Fruit fly (Drosophila melanogaster) whole organism, embryonic: ENCODE measurements around the gene CG12177.

Source experiments
- Antp ChIP-seq: fragments of 200-800 bp; sonication (Bioruptor generic); optimal IDR thresholded peaks from 3 replicates; lab custom pipeline; 2016; ENCODE audit warnings: missing biosample characterization, missing genetic modification characterization
- Atf-2 ChIP-seq: fragments of 200-800 bp; sonication (Bioruptor generic); optimal IDR thresholded peaks from 2 replicates; lab custom pipeline; 2016; ENCODE audit warnings: missing biosample characterization, missing genetic modification characterization
- Bgb ChIP-seq: fragments of 200-800 bp; sonication (Bioruptor generic); IDR thresholded peaks from 2 replicates; pipeline ENCODE4 v1.3.6; 2022; ENCODE audit warnings: missing biosample characterization, missing genetic modification characterization; ENCODE audit not compliant: partially characterized antibody
- Bteb2 ChIP-seq: fragments of 200-800 bp; sonication (Bioruptor generic); optimal IDR thresholded peaks from 2 replicates; lab custom pipeline; 2016; ENCODE audit warnings: missing biosample characterization, missing genetic modification characterization
- CG1024 ChIP-seq: fragments of 200-800 bp; sonication (Bioruptor generic); IDR thresholded peaks from 2 replicates; pipeline ENCODE4 v1.3.6; 2022; ENCODE audit warnings: missing biosample characterization, missing genetic modification characterization
- CG10959 ChIP-seq: fragments of 200-800 bp; sonication (Bioruptor generic); IDR thresholded peaks from 2 replicates; pipeline ENCODE4 v1.3.6; 2022; ENCODE audit warnings: missing biosample characterization, missing genetic modification characterization
- CG12071 ChIP-seq: fragments of 200-800 bp; sonication (Bioruptor generic); optimal IDR thresholded peaks from 3 replicates; lab custom pipeline; 2018; ENCODE audit warnings: missing biosample characterization, mild to moderate bottlenecking, missing genetic modification characterization
- CG12299 ChIP-seq: fragments of 200-800 bp; sonication (Bioruptor generic); optimal IDR thresholded peaks from 2 replicates; lab custom pipeline; 2018; ENCODE audit warnings: missing biosample characterization, mild to moderate bottlenecking, missing genetic modification characterization
- CG12659 ChIP-seq: fragments of 200-800 bp; sonication (Bioruptor generic); optimal IDR thresholded peaks from 3 replicates; lab custom pipeline; 2017; ENCODE audit warnings: mild to moderate bottlenecking, missing biosample characterization, missing genetic modification reagents, missing genetic modification characterization
- CG13894 ChIP-seq: fragments of 200-800 bp; sonication (Bioruptor generic); optimal IDR thresholded peaks from 3 replicates; lab custom pipeline; 2018; ENCODE audit warnings: missing biosample characterization, mild to moderate bottlenecking, missing genetic modification characterization, moderate library complexity
- CG14050 ChIP-seq: fragments of 200-800 bp; sonication (Bioruptor generic); IDR thresholded peaks from 3 replicates; pipeline ENCODE4 v1.3.6; 2022; ENCODE audit warnings: missing biosample characterization, missing genetic modification characterization
- CG1529 ChIP-seq: fragments of 200-800 bp; sonication (Bioruptor generic); optimal IDR thresholded peaks from 3 replicates; lab custom pipeline; 2018; ENCODE audit warnings: missing biosample characterization, missing genetic modification characterization
- CG1602 ChIP-seq: fragments of 200-800 bp; sonication (Bioruptor generic); optimal IDR thresholded peaks from 3 replicates; lab custom pipeline; 2016; ENCODE audit warnings: missing biosample characterization, missing genetic modification characterization
- CG1647 ChIP-seq: fragments of 200-800 bp; sonication (Bioruptor generic); optimal IDR thresholded peaks from 3 replicates; lab custom pipeline; 2016; ENCODE audit warnings: missing biosample characterization, missing genetic modification characterization
- CG16815 ChIP-seq: fragments of 200-800 bp; sonication (Bioruptor generic); optimal IDR thresholded peaks from 3 replicates; lab custom pipeline; 2017; ENCODE audit warnings: missing biosample characterization, mild to moderate bottlenecking, missing genetic modification characterization
- CG17802 ChIP-seq: fragments of 200-800 bp; sonication (Bioruptor generic); optimal IDR thresholded peaks from 2 replicates; lab custom pipeline; 2018; ENCODE audit warnings: missing biosample characterization, mild to moderate bottlenecking, missing genetic modification characterization, moderate library complexity
- CG2712 ChIP-seq: fragments of 200-800 bp; optimal IDR thresholded peaks from 3 replicates; lab custom pipeline; 2019; ENCODE audit warnings: missing biosample characterization, mild to moderate bottlenecking, missing genetic modification characterization, moderate library complexity
- CG31388 ChIP-seq: fragments of 200-800 bp; sonication (Bioruptor generic); optimal IDR thresholded peaks from 2 replicates; lab custom pipeline; 2016; ENCODE audit warnings: missing biosample characterization, missing genetic modification characterization
- CG3995 ChIP-seq: fragments of 200-800 bp; sonication (Bioruptor generic); optimal IDR thresholded peaks from 3 replicates; lab custom pipeline; 2016; ENCODE audit warnings: missing biosample characterization, missing genetic modification characterization
- CG42726 ChIP-seq: fragments of 200-800 bp; sonication (Bioruptor generic); IDR thresholded peaks from 2 replicates; pipeline ENCODE4 v1.3.6; 2022; ENCODE audit warnings: missing biosample characterization, missing genetic modification characterization; ENCODE audit not compliant: partially characterized antibody
- CG4404 ChIP-seq: fragments of 200-800 bp; sonication (Bioruptor generic); IDR thresholded peaks from 2 replicates; pipeline ENCODE4 v1.3.6; 2022; ENCODE audit warnings: missing biosample characterization, missing genetic modification characterization
- CG4424 ChIP-seq: fragments of 200-800 bp; sonication (Bioruptor generic); optimal IDR thresholded peaks from 3 replicates; lab custom pipeline; 2016; ENCODE audit warnings: missing biosample characterization, missing genetic modification characterization
- CG8388 ChIP-seq: fragments of 200-800 bp; sonication (Bioruptor generic); optimal IDR thresholded peaks from 2 replicates; lab custom pipeline; 2019; ENCODE audit warnings: missing biosample characterization, mild to moderate bottlenecking, missing genetic modification characterization, moderate library complexity
- CG9609 ChIP-seq: fragments of 200-800 bp; sonication (Bioruptor generic); optimal IDR thresholded peaks from 3 replicates; lab custom pipeline; 2016; ENCODE audit warnings: missing biosample characterization, missing genetic modification characterization
- Deaf1 ChIP-seq: fragments of 200-800 bp; optimal IDR thresholded peaks from 3 replicates; lab custom pipeline; 2019; ENCODE audit warnings: missing biosample characterization, mild to moderate bottlenecking, missing genetic modification characterization, moderate library complexity
- Dll ChIP-seq: fragments of 200-800 bp; sonication (Bioruptor generic); IDR thresholded peaks from 4 replicates; pipeline ENCODE4 v1.3.6; 2022; ENCODE audit warnings: missing biosample characterization, missing genetic modification characterization; ENCODE audit not compliant: partially characterized antibody
- Doc3 ChIP-seq: fragments of 200-800 bp; sonication (Bioruptor generic); IDR thresholded peaks from 3 replicates; pipeline ENCODE4 v1.3.6; 2022; ENCODE audit warnings: missing biosample characterization, missing genetic modification characterization; ENCODE audit not compliant: partially characterized antibody
- Drgx ChIP-seq: fragments of 200-800 bp; sonication (Bioruptor generic); IDR thresholded peaks from 2 replicates; pipeline ENCODE4 v1.3.6; 2022; ENCODE audit warnings: missing biosample characterization, missing genetic modification characterization
- Hey ChIP-seq: fragments of 200-800 bp; sonication (Bioruptor generic); optimal IDR thresholded peaks from 3 replicates; lab custom pipeline; 2018; ENCODE audit warnings: missing biosample characterization, mild to moderate bottlenecking, missing genetic modification characterization
- Hr51 ChIP-seq, 2 experiments: fragments of 200-800 bp; sonication (Bioruptor generic); optimal IDR thresholded peaks; 2 replicates in 1 of 2; 3 replicates in 1 of 2; lab custom pipeline; 2016 to 2018; ENCODE audit warnings: missing biosample characterization in 2 of 2, missing genetic modification characterization in 2 of 2, mild to moderate bottlenecking in 1 of 2, moderate library complexity in 1 of 2
- Med ChIP-seq: fragments of 200-800 bp; sonication (Bioruptor generic); peaks from one replicate; lab custom pipeline; 2016; ENCODE audit warnings: missing biosample characterization, missing genetic modification characterization, mild to moderate bottlenecking, inconsistent platforms, moderate library complexity
- Mes4 ChIP-seq: fragments of 200-800 bp; sonication (Bioruptor generic); optimal IDR thresholded peaks from 2 replicates; lab custom pipeline; 2016; ENCODE audit warnings: missing biosample characterization, missing genetic modification characterization
- Scr ChIP-seq: fragments of 200-800 bp; sonication (Bioruptor generic); IDR thresholded peaks from 2 replicates; pipeline ENCODE4 v1.3.6; 2022; ENCODE audit warnings: missing biosample characterization, missing genetic modification characterization; ENCODE audit not compliant: partially characterized antibody
- YL-1 ChIP-seq: fragments of 200-800 bp; sonication (Bioruptor generic); optimal IDR thresholded peaks from 3 replicates; lab custom pipeline; 2017; ENCODE audit warnings: missing biosample characterization, mild to moderate bottlenecking, missing genetic modification characterization
- ac ChIP-seq: fragments of 200-800 bp; sonication (Bioruptor generic); optimal IDR thresholded peaks from 3 replicates; lab custom pipeline; 2017; ENCODE audit warnings: missing biosample characterization, mild to moderate bottlenecking, missing genetic modification characterization
- bab2 ChIP-seq: fragments of 200-800 bp; sonication (Bioruptor generic); optimal IDR thresholded peaks from 2 replicates; lab custom pipeline; 2016; ENCODE audit warnings: missing biosample characterization, missing genetic modification characterization
- bigmax ChIP-seq: fragments of 200-800 bp; sonication (Bioruptor generic); optimal IDR thresholded peaks from 2 replicates; lab custom pipeline; 2018; ENCODE audit warnings: missing biosample characterization, mild to moderate bottlenecking, missing genetic modification characterization
- chn ChIP-seq: fragments of 200-800 bp; sonication (Bioruptor generic); optimal IDR thresholded peaks from 2 replicates; lab custom pipeline; 2016; ENCODE audit warnings: missing biosample characterization, missing genetic modification characterization
- crc ChIP-seq: fragments of 200-800 bp; sonication (Bioruptor generic); optimal IDR thresholded peaks from 2 replicates; lab custom pipeline; 2016; ENCODE audit warnings: missing biosample characterization, missing genetic modification characterization
- cwo ChIP-seq: fragments of 200-800 bp; sonication (Bioruptor generic); optimal IDR thresholded peaks from 3 replicates; lab custom pipeline; 2017; ENCODE audit warnings: missing biosample characterization, missing genetic modification characterization, mild to moderate bottlenecking, moderate library complexity, missing genetic modification reagents
- dysf ChIP-seq: fragments of 200-800 bp; sonication (Bioruptor generic); IDR thresholded peaks from 3 replicates; pipeline ENCODE4 v1.3.6; 2022; ENCODE audit warnings: missing biosample characterization, missing genetic modification characterization
- fd96Cb ChIP-seq: fragments of 200-800 bp; sonication (Bioruptor generic); optimal IDR thresholded peaks from 2 replicates; lab custom pipeline; 2018; ENCODE audit warnings: missing biosample characterization, mild to moderate bottlenecking, missing genetic modification characterization, moderate library complexity
- fu2 ChIP-seq: fragments of 200-800 bp; sonication (Bioruptor generic); optimal IDR thresholded peaks from 2 replicates; lab custom pipeline; 2016; ENCODE audit warnings: missing biosample characterization, missing genetic modification characterization
- gro ChIP-seq: fragments of 200-800 bp; sonication (Bioruptor generic); optimal IDR thresholded peaks from 2 replicates; lab custom pipeline; 2016; ENCODE audit warnings: missing biosample characterization, missing genetic modification characterization
- hth ChIP-seq: fragments of >200 bp; optimal IDR thresholded peaks from 2 replicates; lab custom pipeline; 2017; ENCODE audit warnings: inconsistent platforms
- mld ChIP-seq: fragments of 200-800 bp; sonication (Bioruptor generic); IDR thresholded peaks from 3 replicates; pipeline ENCODE4 v1.3.6; 2022; ENCODE audit warnings: missing biosample characterization, missing genetic modification characterization; ENCODE audit not compliant: partially characterized antibody
- nerfin-1 ChIP-seq: fragments of 200-800 bp; sonication (Bioruptor generic); optimal IDR thresholded peaks from 3 replicates; lab custom pipeline; 2019; ENCODE audit warnings: missing biosample characterization, mild to moderate bottlenecking, missing genetic modification characterization, moderate library complexity
- salm ChIP-seq: fragments of 200-800 bp; sonication (Bioruptor generic); optimal IDR thresholded peaks from 2 replicates; lab custom pipeline; 2018; ENCODE audit warnings: missing biosample characterization, mild to moderate bottlenecking, missing genetic modification characterization
- schlank ChIP-seq: fragments of 200-800 bp; sonication (Bioruptor generic); optimal IDR thresholded peaks from 2 replicates; lab custom pipeline; 2018; ENCODE audit warnings: missing biosample characterization, mild to moderate bottlenecking, missing genetic modification characterization
- sd ChIP-seq: fragments of 200-800 bp; sonication (Bioruptor generic); optimal IDR thresholded peaks from 3 replicates; lab custom pipeline; 2018; ENCODE audit warnings: missing biosample characterization, mild to moderate bottlenecking, missing genetic modification characterization, moderate library complexity
- slbo ChIP-seq: fragments of 200-800 bp; sonication (Bioruptor generic); IDR thresholded peaks from 2 replicates; pipeline ENCODE4 v1.3.6; 2022; ENCODE audit warnings: missing biosample characterization, missing genetic modification characterization
- slp2 ChIP-seq: fragments of 200-800 bp; sonication (Bioruptor generic); optimal IDR thresholded peaks from 2 replicates; lab custom pipeline; 2016; ENCODE audit warnings: missing biosample characterization, missing genetic modification characterization

Gene CG12177

dm6 chrX:13679565-13679964, 735 bp downstream of the CG12177 start (continued):
- TF ChIP-seq slbo (peak; percentile 13; the same call in 1 of the 2 replicates), CG1024 (GFP tag; lab: Robert Waterston, UW) (no peak), cwo (GFP tag; lab: Kevin White, UChicago) (no peak), CG9609 (GFP tag; lab: Kevin White, UChicago) (no peak), dysf (GFP tag; lab: Robert Waterston, UW) (no peak), mld (GFP tag; lab: Robert Waterston, UW) (no peak), chn (no peak), CG31388 (no peak), slp2 (GFP tag; lab: Kevin White, UChicago) (no peak), CG16815 (no peak), nerfin-1 (tag; lab: Kevin White, UChicago) (peak; percentile 6), salm (tag; lab: Kevin White, UChicago) (no peak), CG2712 (tag; lab: Kevin White, UChicago) (peak; percentile 47), CG4424 (GFP tag; lab: Kevin White, UChicago) (peak; percentile 15), YL-1 (no peak), CG12659 (peak; percentile 15), ac (GFP tag; lab: Kevin White, UChicago) (no peak), CG1647 (GFP tag; lab: Kevin White, UChicago) (no peak), CG12299 (no peak), CG8388 (GFP tag; lab: Kevin White, UChicago) (peak; percentile 45), schlank (no peak), Hr51 (GFP tag; optimal IDR thresholded peaks at IDR 0.05; lab: Kevin White, UChicago) (peak in 1 of 2 experiments; percentile 52), Mes4 (GFP tag; lab: Kevin White, UChicago) (no peak), Doc3 (GFP tag; lab: Robert Waterston, UW) (no peak), Deaf1 (tag; lab: Kevin White, UChicago) (no peak), CG1529 (no peak), bab2 (no peak), CG14050 (GFP tag; lab: Robert Waterston, UW) (no peak), bigmax (GFP tag; lab: Kevin White, UChicago) (no peak), Antp (no peak), Med (GFP tag; lab: Kevin White, UChicago) (no peak), Dll (GFP tag; lab: Robert Waterston, UW) (no peak), Scr (no peak), CG4404 (no peak), gro (GFP tag; lab: Kevin White, UChicago) (no peak), Hey (tag; lab: Kevin White, UChicago) (no peak), CG10959 (no peak), hth (no peak), sd (tag; lab: Kevin White, UChicago) (no peak), fd96Cb (tag; lab: Kevin White, UChicago) (peak; percentile 15), CG42726 (GFP tag; lab: Robert Waterston, UW) (no peak), CG12071 (GFP tag; lab: Kevin White, UChicago) (no peak), Drgx (peak; percentile 67), Bgb (no peak), fu2 (no peak), CG3995 (GFP tag; lab: Kevin White, UChicago) (no peak), crc (no peak), Atf-2 (GFP tag; lab: Kevin White, UChicago) (no peak), CG13894 (no peak), CG17802 (tag; lab: Kevin White, UChicago) (no peak), Bteb2 (no peak), CG1602 (no peak)
